Worm (Caenorhabditis elegans): ENCODE data around the gene eif-3.D.

eif-3.D gene

ce11 chrIII:8981847-8982479 lies 10.6 kb upstream of the eif-3.D start, which contains the start of gene pde-2:
Gene pde-2, minus strand, starts transcription at chrIII:8981897.
- TF ChIP-seq hlh-1 (tag; optimal IDR thresholded peaks at IDR 0.05): no peak
- peak; percentile 97 for TF ChIP-seq ces-1 (GFP tag; optimal IDR thresholded peaks at IDR 0.05)
- peak; percentile 29 for TF ChIP-seq lsy-2 (tag; optimal IDR thresholded peaks at IDR 0.05)
- no peak for TF ChIP-seq nhr-76 (tag; optimal IDR thresholded peaks at IDR 0.05)

ce11 chrIII:8980892-8981291 lies 9.5 kb upstream of the eif-3.D start:
- TF ChIP-seq M03D4.4 (tag; optimal IDR thresholded peaks at IDR 0.05) (no peak), unc-39 (tag; optimal IDR thresholded peaks at IDR 0.05) (no peak), sptf-1 (tag; optimal IDR thresholded peaks at IDR 0.05) (no peak), ham-2 (GFP tag; optimal IDR thresholded peaks at IDR 0.05) (no peak), sem-2 (GFP tag; optimal IDR thresholded peaks at IDR 0.05) (no peak), zip-8 (tag; optimal IDR thresholded peaks at IDR 0.05) (no peak), cnd-1 (tag; optimal IDR thresholded peaks at IDR 0.05) (no peak), nhr-237 (tag; optimal IDR thresholded peaks at IDR 0.05) (no peak), nhr-76 (tag; optimal IDR thresholded peaks at IDR 0.05) (no peak), lin-13 (tag; optimal IDR thresholded peaks at IDR 0.05) (no peak), ceh-43 (GFP tag; optimal IDR thresholded peaks at IDR 0.05) (no peak), ztf-11 (tag; optimal IDR thresholded peaks at IDR 0.05) (no peak), nhr-2 (tag; optimal IDR thresholded peaks at IDR 0.05) (no peak), elt-3 (tag; optimal IDR thresholded peaks at IDR 0.05) (no peak)

ce11 chrIII:8978512-8979352 lies 7.4 kb upstream of the eif-3.D start:
- no peak for TF ChIP-seq zip-8 (tag; optimal IDR thresholded peaks at IDR 0.05)
- TF ChIP-seq nhr-237 (tag; optimal IDR thresholded peaks at IDR 0.05): no peak
- TF ChIP-seq M03D4.4 (tag; optimal IDR thresholded peaks at IDR 0.05): no peak
- no peak for TF ChIP-seq mls-2 (tag; optimal IDR thresholded peaks at IDR 0.05)
- TF ChIP-seq hlh-1 (tag; optimal IDR thresholded peaks at IDR 0.05): no peak
- no peak for TF ChIP-seq ztf-11 (tag; optimal IDR thresholded peaks at IDR 0.05)
- TF ChIP-seq flh-1 (GFP tag; optimal IDR thresholded peaks at IDR 0.05): no peak
- no peak for TF ChIP-seq lin-13 (tag; optimal IDR thresholded peaks at IDR 0.05)
- no peak for TF ChIP-seq blmp-1 (tag; optimal IDR thresholded peaks at IDR 0.05)
- no peak for TF ChIP-seq ces-1 (GFP tag; optimal IDR thresholded peaks at IDR 0.05)
- no peak for TF ChIP-seq sem-2 (GFP tag; optimal IDR thresholded peaks at IDR 0.05)
- no peak for TF ChIP-seq mep-1 (tag; optimal IDR thresholded peaks at IDR 0.05)
- no peak for TF ChIP-seq lsy-2 (tag; optimal IDR thresholded peaks at IDR 0.05)
- no peak for TF ChIP-seq ceh-83 (GFP tag; optimal IDR thresholded peaks at IDR 0.05)
- no peak for TF ChIP-seq unc-120 (tag; optimal IDR thresholded peaks at IDR 0.05; ENCODE audit: poor library complexity, severe bottlenecking)

- no peak for TF ChIP-seq mls-2 (tag; optimal IDR thresholded peaks at IDR 0.05)
Measured at ce11 chrIII:8974835-8975234, 3.5 kb upstream of the eif-3.D start.

- TF ChIP-seq unc-62 (GFP tag; optimal IDR thresholded peaks at IDR 0.05) (no peak), zip-8 (tag; optimal IDR thresholded peaks at IDR 0.05) (no peak), M03D4.4 (tag; optimal IDR thresholded peaks at IDR 0.05) (no peak)
Measured at ce11 chrIII:8973826-8974225, 2.4 kb upstream of the eif-3.D start, which contains the start of gene R08D7.5. Gene R08D7.5, plus strand, starts transcription at chrIII:8974126.

- no peak for TF ChIP-seq hlh-1 (tag; optimal IDR thresholded peaks at IDR 0.05)
- TF ChIP-seq ces-1 (GFP tag; optimal IDR thresholded peaks at IDR 0.05): peak; percentile 28
Measured at ce11 chrIII:8973163-8973562, 1.8 kb upstream of the eif-3.D start.

- TF ChIP-seq unc-120 (tag; optimal IDR thresholded peaks at IDR 0.05; ENCODE audit: poor library complexity, severe bottlenecking): no peak
- TF ChIP-seq hlh-1 (tag; optimal IDR thresholded peaks at IDR 0.05): no peak
- TF ChIP-seq ces-1 (GFP tag; optimal IDR thresholded peaks at IDR 0.05): no peak
- no peak for TF ChIP-seq bed-3 (GFP tag; optimal IDR thresholded peaks at IDR 0.05)
- no peak for TF ChIP-seq flh-1 (GFP tag; optimal IDR thresholded peaks at IDR 0.05)
- TF ChIP-seq unc-62 (GFP tag; optimal IDR thresholded peaks at IDR 0.05): no peak
- TF ChIP-seq ztf-11 (tag; optimal IDR thresholded peaks at IDR 0.05): no peak
- TF ChIP-seq elt-1 (tag; optimal IDR thresholded peaks at IDR 0.05; ENCODE audit: borderline replicate concordance, insufficient read depth): no peak
- TF ChIP-seq ceh-43 (GFP tag; optimal IDR thresholded peaks at IDR 0.05): no peak
- TF ChIP-seq nhr-76 (tag; optimal IDR thresholded peaks at IDR 0.05): no peak
- TF ChIP-seq sem-2 (GFP tag; optimal IDR thresholded peaks at IDR 0.05): no peak
- TF ChIP-seq lsy-2 (tag; optimal IDR thresholded peaks at IDR 0.05): no peak
Measured at ce11 chrIII:8967639-8968038, 3.7 kb downstream of the eif-3.D start, which contains the start of the genes bud-13 and rpap-2. Gene bud-13, minus strand, starts transcription at chrIII:8967727. Gene rpap-2, plus strand, starts transcription at chrIII:8967967.
